Worm (Caenorhabditis elegans) whole organism, L2 larva: ENCODE data around the gene got-1.2.

Experiments
- crh-2 ChIP-seq: sonication (generic microtip); optimal IDR thresholded peaks from 2 replicates; lab custom pipeline; 2017; ENCODE audit warnings: missing biosample characterization, missing genetic modification characterization
- elt-3 ChIP-seq: sonication (generic microtip); optimal IDR thresholded peaks from 2 replicates; lab custom pipeline; 2017; ENCODE audit warnings: missing biosample characterization, missing genetic modification characterization
- mdl-1 ChIP-seq, 2 experiments: fragments of 150-350 bp in 1 of 2; sonication (generic microtip) in 1 of 2; optimal IDR thresholded peaks; 2 replicates each; lab custom pipeline; 2017; ENCODE audit warnings: missing biosample characterization in 2 of 2, missing genetic modification characterization in 2 of 2
- unc-62 ChIP-seq: fragments of 150-350 bp; optimal IDR thresholded peaks from 2 replicates; lab custom pipeline; 2014; ENCODE audit warnings: missing biosample characterization, missing genetic modification reagents, missing genetic modification characterization

DNA sequence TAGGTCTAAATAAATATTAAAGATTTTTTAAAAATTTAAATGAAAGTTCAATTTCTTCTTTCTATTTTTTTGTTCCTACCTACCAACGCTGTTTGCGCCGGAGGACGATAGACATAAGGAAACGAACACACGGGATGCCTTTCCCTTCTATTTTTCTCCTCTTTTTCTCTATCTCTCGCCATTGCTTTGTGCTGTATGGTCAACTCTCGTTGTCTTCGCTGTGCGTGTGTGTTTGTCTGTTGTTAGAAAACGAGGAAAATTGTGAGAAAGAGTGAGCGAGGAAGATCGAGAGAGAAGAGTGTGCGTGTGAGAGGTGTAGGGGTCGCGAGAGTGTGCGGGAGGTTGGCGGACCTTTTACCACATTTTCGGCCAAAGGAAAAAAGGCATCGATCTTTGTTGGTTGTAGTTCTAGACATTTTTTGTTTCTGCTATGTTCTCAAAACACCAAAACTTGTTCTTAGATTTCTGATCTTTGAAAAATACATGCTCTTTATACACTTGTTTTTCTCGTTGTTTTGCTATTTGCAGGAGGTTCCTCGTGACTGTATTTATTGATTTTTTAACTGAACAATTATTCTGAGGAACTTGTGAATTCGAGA lies 6.2 kb upstream of the got-1.2 start:
- TF ChIP-seq elt-3 (tag; lab: Kevin White, UChicago) = no peak
- no peak for TF ChIP-seq unc-62 (GFP tag; lab: Kevin White, UChicago)
- peak; percentile 20 to 55 for TF ChIP-seq mdl-1 (tag; optimal IDR thresholded peaks at IDR 0.05; lab: Kevin White, UChicago)
- TF ChIP-seq crh-2 = peak; percentile 78
